Worm (Caenorhabditis elegans) whole organism, midembryonic: ENCODE results near the gene daf-14.

ENCODE experiments used
- T22C8.4 ChIP-seq: fragments of 200-800 bp; sonication (Bioruptor generic); IDR thresholded peaks from 2 replicates; pipeline ENCODE4 v1.3.6; 2022; ENCODE audit warnings: missing genetic modification characterization, missing compliant biosample characterization
- cog-1 ChIP-seq: sonication (generic microtip); optimal IDR thresholded peaks from 2 replicates; lab custom pipeline; 2016; ENCODE audit warnings: missing genetic modification characterization, missing compliant biosample characterization
- flt-1 ChIP-seq: fragments of 200-800 bp; sonication (Bioruptor generic); IDR thresholded peaks from 2 replicates; pipeline ENCODE4 v1.3.6; 2022; ENCODE audit warnings: missing genetic modification characterization, missing compliant biosample characterization
- klf-2 ChIP-seq: fragments of 200-800 bp; sonication (Bioruptor generic); conservative IDR thresholded peaks from 2 replicates; pipeline ENCODE4 v1.3.6; 2022; ENCODE audit warnings: missing genetic modification reagents, missing genetic modification characterization, missing compliant biosample characterization
- med-1 ChIP-seq: sonication (generic microtip); optimal IDR thresholded peaks from 2 replicates; lab custom pipeline; 2017; ENCODE audit warnings: missing genetic modification characterization, mild to moderate bottlenecking, missing compliant biosample characterization, antibody characterized with exemption, missing genetic modification reagents; ENCODE audit not compliant: insufficient read depth
- ref-1 ChIP-seq: fragments of 200-800 bp; sonication (Bioruptor generic); conservative IDR thresholded peaks from 2 replicates; pipeline ENCODE4 v1.3.6; 2022; ENCODE audit warnings: missing genetic modification reagents, missing genetic modification characterization, missing compliant biosample characterization
- tab-1 ChIP-seq: fragments of 200-800 bp; sonication (Bioruptor generic); IDR thresholded peaks from 2 replicates; pipeline ENCODE4 v1.3.6; 2022; ENCODE audit warnings: missing genetic modification characterization, missing compliant biosample characterization
- ztf-23 ChIP-seq: fragments of 200-800 bp; sonication (Bioruptor generic); IDR thresholded peaks from 2 replicates; pipeline ENCODE4 v1.3.6; 2022; ENCODE audit warnings: missing genetic modification reagents, missing genetic modification characterization, missing compliant biosample characterization
- ztf-29 ChIP-seq: fragments of 200-800 bp; sonication (Bioruptor generic); IDR thresholded peaks from 2 replicates; pipeline ENCODE4 v1.3.6; 2022; ENCODE audit warnings: missing genetic modification reagents, missing genetic modification characterization, missing compliant biosample characterization

The daf-14 gene

ce11 chrIV:10250577-10251075 lies at the start of gene daf-14:
daf-14 (plus strand) TSS chrIV:10250627.
- TF ChIP-seq cog-1 (tag; lab: Kevin White, UChicago) (no peak), T22C8.4 (GFP tag; lab: Robert Waterston, UW) (no peak), tab-1 (no peak), klf-2 (GFP tag; lab: Robert Waterston, UW) (no peak), ref-1 (GFP tag; lab: Robert Waterston, UW) (no peak), ztf-29 (GFP tag; lab: Robert Waterston, UW) (no peak), med-1 (GFP tag; lab: Kevin White, UChicago) (no peak), flt-1 (GFP tag; lab: Robert Waterston, UW) (no peak), ztf-23 (GFP tag; lab: Robert Waterston, UW) (no peak)

- TF ChIP-seq flt-1 (GFP tag; lab: Robert Waterston, UW) (no peak), klf-2 (GFP tag; lab: Robert Waterston, UW) (no peak), T22C8.4 (GFP tag; lab: Robert Waterston, UW) (no peak), med-1 (GFP tag; lab: Kevin White, UChicago) (no peak), ztf-23 (GFP tag; lab: Robert Waterston, UW) (no peak), cog-1 (tag; lab: Kevin White, UChicago) (no peak), tab-1 (no peak), ztf-29 (GFP tag; lab: Robert Waterston, UW) (no peak), ref-1 (GFP tag; lab: Robert Waterston, UW) (no peak)
These were observed 44.2 kb upstream of the daf-14 start, which contains the start of gene K04D7.6 for ce11 chrIV:10206182-10206581. K04D7.6 (minus strand) TSS chrIV:10206282.

ce11 chrIV:10214811-10215210 lies 35.6 kb upstream of the daf-14 start, which contains the start of gene abt-1:
abt-1 (minus strand) TSS chrIV:10214911.
- no peak for TF ChIP-seq ref-1 (GFP tag; lab: Robert Waterston, UW)
- no peak for TF ChIP-seq ztf-23 (GFP tag; lab: Robert Waterston, UW)
- TF ChIP-seq klf-2 (GFP tag; lab: Robert Waterston, UW) = no peak
- no peak for TF ChIP-seq T22C8.4 (GFP tag; lab: Robert Waterston, UW)
- no peak for TF ChIP-seq flt-1 (GFP tag; lab: Robert Waterston, UW)

ce11 chrIV:10215393-10215792 lies 35.0 kb upstream of the daf-14 start:
- TF ChIP-seq cog-1 (tag; lab: Kevin White, UChicago) = no peak

- no peak for TF ChIP-seq ztf-23 (GFP tag; lab: Robert Waterston, UW)
- no peak for TF ChIP-seq flt-1 (GFP tag; lab: Robert Waterston, UW)
- TF ChIP-seq klf-2 (GFP tag; lab: Robert Waterston, UW) = no peak
- TF ChIP-seq tab-1 = no peak
- no peak for TF ChIP-seq med-1 (GFP tag; lab: Kevin White, UChicago)
- TF ChIP-seq T22C8.4 (GFP tag; lab: Robert Waterston, UW) = no peak
- TF ChIP-seq cog-1 (tag; lab: Kevin White, UChicago) = no peak
- no peak for TF ChIP-seq ztf-29 (GFP tag; lab: Robert Waterston, UW)
- no peak for TF ChIP-seq ref-1 (GFP tag; lab: Robert Waterston, UW)
These were observed 34.3 kb upstream of the daf-14 start, which contains the start of gene col-124 for ce11 chrIV:10216078-10216477. col-124 (plus strand) TSS chrIV:10216451.

- TF ChIP-seq ztf-23 (GFP tag; lab: Robert Waterston, UW) (no peak), ref-1 (GFP tag; lab: Robert Waterston, UW) (no peak), klf-2 (GFP tag; lab: Robert Waterston, UW) (no peak), tab-1 (no peak), flt-1 (GFP tag; lab: Robert Waterston, UW) (no peak), T22C8.4 (GFP tag; lab: Robert Waterston, UW) (no peak), med-1 (GFP tag; lab: Kevin White, UChicago) (no peak), ztf-29 (GFP tag; lab: Robert Waterston, UW) (no peak), cog-1 (tag; lab: Kevin White, UChicago) (no peak)
These were observed 33.6 kb upstream of the daf-14 start for ce11 chrIV:10216704-10217296.

ce11 chrIV:10219208-10219607 lies 31.2 kb upstream of the daf-14 start, which contains the start of gene qns-1:
qns-1 (minus strand) TSS chrIV:10219308.
- no peak for TF ChIP-seq klf-2 (GFP tag; lab: Robert Waterston, UW)
- no peak for TF ChIP-seq T22C8.4 (GFP tag; lab: Robert Waterston, UW)
- no peak for TF ChIP-seq med-1 (GFP tag; lab: Kevin White, UChicago)
- TF ChIP-seq ztf-23 (GFP tag; lab: Robert Waterston, UW) = no peak
- no peak for TF ChIP-seq ref-1 (GFP tag; lab: Robert Waterston, UW)
- TF ChIP-seq flt-1 (GFP tag; lab: Robert Waterston, UW) = no peak
- no peak for TF ChIP-seq ztf-29 (GFP tag; lab: Robert Waterston, UW)
- no peak for TF ChIP-seq cog-1 (tag; lab: Kevin White, UChicago)
- TF ChIP-seq tab-1 = no peak

- TF ChIP-seq T22C8.4 (GFP tag; lab: Robert Waterston, UW) (no peak), tab-1 (no peak), cog-1 (tag; lab: Kevin White, UChicago) (no peak), flt-1 (GFP tag; lab: Robert Waterston, UW) (no peak), ztf-29 (GFP tag; lab: Robert Waterston, UW) (no peak), ztf-23 (GFP tag; lab: Robert Waterston, UW) (no peak), ref-1 (GFP tag; lab: Robert Waterston, UW) (no peak), med-1 (GFP tag; lab: Kevin White, UChicago) (no peak), klf-2 (GFP tag; lab: Robert Waterston, UW) (no peak)
These were observed 29.2 kb upstream of the daf-14 start, which contains the start of gene tram-1 for ce11 chrIV:10221187-10221586. tram-1 (minus strand) TSS chrIV:10221287.

- TF ChIP-seq T22C8.4 (GFP tag; lab: Robert Waterston, UW) = no peak
- no peak for TF ChIP-seq ref-1 (GFP tag; lab: Robert Waterston, UW)
- no peak for TF ChIP-seq flt-1 (GFP tag; lab: Robert Waterston, UW)
- no peak for TF ChIP-seq ztf-23 (GFP tag; lab: Robert Waterston, UW)
- TF ChIP-seq cog-1 (tag; lab: Kevin White, UChicago) = peak; percentile 58
- TF ChIP-seq ztf-29 (GFP tag; lab: Robert Waterston, UW) = 0 out of 2 replicates have a peak, but pooled peaks have one; percentile 44
These were observed 28.3 kb upstream of the daf-14 start, which contains the start of gene C24F3.2 for ce11 chrIV:10222122-10222589. C24F3.2 (plus strand) TSS chrIV:10222539.
